Fruit fly (Drosophila melanogaster): Measurements from ENCODE around the gene wts.

The wts gene

DNA sequence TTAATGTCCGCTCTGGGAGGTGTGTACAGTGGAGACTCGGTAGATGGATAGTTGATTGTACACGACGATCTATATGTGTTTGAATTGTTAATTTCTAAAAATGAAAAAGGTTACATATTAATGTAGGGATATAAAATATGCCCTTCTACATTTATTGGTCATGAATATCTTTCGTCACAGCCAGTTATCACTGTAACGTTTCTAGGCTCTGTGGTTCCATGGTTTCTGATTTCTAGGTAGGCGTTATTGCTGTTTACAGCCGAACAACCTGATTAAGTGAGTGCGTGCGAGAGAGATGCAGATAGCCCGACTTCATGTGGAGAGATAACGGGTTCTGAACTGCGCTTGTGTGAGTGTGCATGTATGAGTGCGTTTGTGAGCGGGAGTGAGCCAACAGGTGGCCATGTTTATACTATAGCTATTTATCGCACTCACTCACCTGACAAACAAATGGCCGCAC lies 24.7 kb downstream of the wts start (continued):
- TF ChIP-seq sima (GFP tag; optimal IDR thresholded peaks at IDR 0.05) (peak; percentile 68), bowl (GFP tag; IDR thresholded peaks at IDR 0.05) (peak; percentile 29; the same call in 1 of the 2 replicates), pho (GFP tag; optimal IDR thresholded peaks at IDR 0.05) (peak; percentile 89), Ssrp (tag; optimal IDR thresholded peaks at IDR 0.05) (peak; percentile 91), ase (GFP tag; IDR thresholded peaks at IDR 0.05) (peak; percentile 89), CG3995 (GFP tag; optimal IDR thresholded peaks at IDR 0.05) (peak; percentile 62), danr (GFP tag; IDR thresholded peaks at IDR 0.05) (peak; percentile 89), al (GFP tag; IDR thresholded peaks at IDR 0.05) (peak; percentile 90), Antp (GFP tag; optimal IDR thresholded peaks at IDR 0.05) (peak; percentile 92), tin (GFP tag; optimal IDR thresholded peaks at IDR 0.05) (peak; percentile 96), CG18262 (tag; optimal IDR thresholded peaks at IDR 0.05) (peak; percentile 94), Hmr (GFP tag; optimal IDR thresholded peaks at IDR 0.05) (peak; percentile 89), sim (GFP tag; IDR thresholded peaks at IDR 0.05) (peak; percentile 89), btn (GFP tag; optimal IDR thresholded peaks at IDR 0.05) (peak; percentile 90), Blimp-1 (GFP tag; optimal IDR thresholded peaks at IDR 0.05) (peak; percentile 91), stc (GFP tag; IDR thresholded peaks at IDR 0.05) (peak; percentile 90), CkIIα-i1 (GFP tag; IDR thresholded peaks at IDR 0.05) (peak; percentile 70), tll (GFP tag; optimal IDR thresholded peaks at IDR 0.05) (peak; percentile 53 to 91), CG17802 (tag; optimal IDR thresholded peaks at IDR 0.05) (peak; percentile 74), CG4328 (GFP tag; optimal IDR thresholded peaks at IDR 0.05) (peak; percentile 86), nerfin-2 (GFP tag; IDR thresholded peaks at IDR 0.05; ENCODE audit: partially characterized antibody) (no peak), Poxn (GFP tag; IDR thresholded peaks at IDR 0.05) (peak; percentile 80), unc-4 (GFP tag; IDR thresholded peaks at IDR 0.05; ENCODE audit: partially characterized antibody) (no peak), CG8388 (GFP tag; optimal IDR thresholded peaks at IDR 0.05) (peak; percentile 93), shn (GFP tag; optimal IDR thresholded peaks at IDR 0.05) (peak; percentile 89), B-H1 (GFP tag; IDR thresholded peaks at IDR 0.05) (peak; percentile 88), amos (GFP tag; IDR thresholded peaks at IDR 0.05; ENCODE audit: partially characterized antibody) (no peak), CG15269 (tag; optimal IDR thresholded peaks at IDR 0.05) (peak; percentile 91), CG17361 (GFP tag; IDR thresholded peaks at IDR 0.05) (peak; percentile 96), Xrp1 (GFP tag; IDR thresholded peaks at IDR 0.05) (peak; percentile 97), CG32532 (GFP tag; IDR thresholded peaks at IDR 0.05) (peak; percentile 95), CG4617 (GFP tag; optimal IDR thresholded peaks at IDR 0.05; ENCODE audit: borderline replicate concordance) (peak; percentile 86), Taf1 (GFP tag; IDR thresholded peaks at IDR 0.05) (peak; percentile 92), CG11247 (GFP tag; IDR thresholded peaks at IDR 0.05) (peak; percentile 95), zen (tag; optimal IDR thresholded peaks at IDR 0.05) (peak; percentile 98), CG5245 (GFP tag; optimal IDR thresholded peaks at IDR 0.05) (peak; percentile 95), tup (GFP tag; optimal IDR thresholded peaks at IDR 0.05) (peak; percentile 5), CG10565 (GFP tag; optimal IDR thresholded peaks at IDR 0.05) (peak; percentile 86), MBD-R2 (GFP tag; IDR thresholded peaks at IDR 0.05) (peak; percentile 88; the same call in 1 of the 2 replicates), kah (GFP tag; optimal IDR thresholded peaks at IDR 0.05) (peak; percentile 75), D19A (tag; optimal IDR thresholded peaks at IDR 0.05) (peak; percentile 89), CG7271 (tag; optimal IDR thresholded peaks at IDR 0.05) (peak; percentile 82), disco-r (GFP tag; optimal IDR thresholded peaks at IDR 0.05) (peak; percentile 80), Jarid2 (GFP tag; optimal IDR thresholded peaks at IDR 0.05) (peak; percentile 61), eve (GFP tag; optimal IDR thresholded peaks at IDR 0.05) (peak; percentile 94), CG18619 (GFP tag; optimal IDR thresholded peaks at IDR 0.05) (peak; percentile 84), Nf-YB (GFP tag; optimal IDR thresholded peaks at IDR 0.05) (peak; percentile 95), chn (GFP tag; optimal IDR thresholded peaks at IDR 0.05) (peak; percentile 95), tio (GFP tag; optimal IDR thresholded peaks at IDR 0.05) (peak; percentile 84), Meics (GFP tag; optimal IDR thresholded peaks at IDR 0.05) (peak; percentile 87)

All from whole organism, embryonic.